Worm (Caenorhabditis elegans): ENCODE results near the gene F13H8.11.

F13H8.11 gene

ce11 chrII:6256024-6256423, 3.8 kb downstream of the F13H8.11 start, which contains the start of gene F13H8.5:
Gene F13H8.5 (minus strand): TSS chrII:6256124.
- TF ChIP-seq tab-1 (GFP tag; IDR thresholded peaks at IDR 0.05) = no peak
- no peak for TF ChIP-seq ztf-23 (GFP tag; IDR thresholded peaks at IDR 0.05)
- no peak for TF ChIP-seq klf-2 (GFP tag; conservative IDR thresholded peaks at IDR 0.05)
- no peak for TF ChIP-seq flt-1 (GFP tag; IDR thresholded peaks at IDR 0.05)
- no peak for TF ChIP-seq cog-1 (tag; optimal IDR thresholded peaks at IDR 0.05)

DNA sequence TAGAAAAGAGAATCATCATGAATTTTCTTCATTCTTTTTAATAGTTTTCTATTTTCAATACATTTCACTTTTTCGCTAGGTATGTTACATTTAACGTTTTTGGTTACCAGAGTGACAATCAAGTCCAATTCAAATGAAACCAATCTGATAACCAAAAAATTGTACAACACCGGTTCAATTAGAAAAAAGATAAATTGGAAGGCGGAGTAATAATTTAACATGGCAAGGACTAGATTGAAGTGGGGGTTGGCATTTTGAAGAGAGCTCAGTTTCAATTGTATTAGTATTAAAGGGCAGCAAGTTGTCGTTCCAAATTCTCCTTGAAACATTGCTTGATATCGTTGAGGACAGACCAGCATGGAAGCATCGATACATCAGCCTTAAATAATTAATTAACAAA, 7.1 kb downstream of the F13H8.11 start:
- no peak for TF ChIP-seq ztf-23 (GFP tag; IDR thresholded peaks at IDR 0.05)
- TF ChIP-seq ztf-29 (GFP tag; IDR thresholded peaks at IDR 0.05) = no peak
- TF ChIP-seq tab-1 (GFP tag; IDR thresholded peaks at IDR 0.05) = no peak
- TF ChIP-seq flt-1 (GFP tag; IDR thresholded peaks at IDR 0.05) = no peak
- no peak for TF ChIP-seq T22C8.4 (GFP tag; IDR thresholded peaks at IDR 0.05)
- no peak for TF ChIP-seq klf-2 (GFP tag; conservative IDR thresholded peaks at IDR 0.05)
- no peak for TF ChIP-seq ref-1 (GFP tag; conservative IDR thresholded peaks at IDR 0.05)
- TF ChIP-seq cog-1 (tag; optimal IDR thresholded peaks at IDR 0.05) = no peak
- TF ChIP-seq med-1 (GFP tag; optimal IDR thresholded peaks at IDR 0.05; ENCODE audit: insufficient read depth) = no peak

DNA sequence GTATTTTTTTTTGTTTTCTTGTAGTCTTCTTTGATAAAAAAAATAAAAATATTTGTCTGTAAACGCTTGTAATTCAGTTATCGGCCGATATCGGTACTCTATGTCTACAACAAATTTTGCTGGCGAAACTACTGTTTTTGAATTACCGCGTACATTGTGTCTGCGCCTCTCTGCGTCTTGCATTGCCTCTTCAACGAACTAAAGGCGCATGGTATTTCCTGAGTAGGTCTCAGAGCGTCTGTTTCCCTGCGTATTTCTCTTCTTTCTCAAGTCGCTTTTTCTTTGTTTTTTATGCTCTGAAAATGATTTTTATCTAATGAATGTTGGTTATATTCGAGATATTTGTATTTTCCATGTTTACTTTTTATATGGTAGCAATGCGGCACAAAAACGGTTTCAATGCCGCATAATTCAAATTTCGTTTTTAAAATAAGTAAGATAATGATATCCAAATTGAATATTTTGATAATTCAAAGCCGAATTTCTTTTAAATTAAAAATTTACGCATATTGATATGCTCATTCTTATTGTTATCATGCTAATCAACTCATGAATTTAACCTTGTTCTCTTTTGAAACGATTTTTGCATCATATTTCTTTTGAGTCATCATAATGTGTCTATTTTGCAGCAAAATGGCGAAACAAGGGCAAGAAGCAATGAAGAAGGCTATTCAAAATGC, 8.9 kb downstream of the F13H8.11 start, which contains the start of gene phb-2:
Gene phb-2, plus strand, starts transcription at position 630 of the 680 bp plus-strand sequence.
- TF ChIP-seq flt-1 (GFP tag; IDR thresholded peaks at IDR 0.05) = 0 out of 2 replicates have a peak, but pooled peaks have one; percentile 51
- no peak for TF ChIP-seq tab-1 (GFP tag; IDR thresholded peaks at IDR 0.05)

ce11 chrII:6248503-6248902, 11.3 kb downstream of the F13H8.11 start:
- no peak; the same call in 1 of the 2 replicates for TF ChIP-seq T22C8.4 (GFP tag; IDR thresholded peaks at IDR 0.05)
- peak; percentile 91 for TF ChIP-seq tab-1 (GFP tag; IDR thresholded peaks at IDR 0.05)
- TF ChIP-seq med-1 (GFP tag; optimal IDR thresholded peaks at IDR 0.05; ENCODE audit: insufficient read depth) = peak; percentile 20
- peak; percentile 90 for TF ChIP-seq ztf-23 (GFP tag; IDR thresholded peaks at IDR 0.05)
- TF ChIP-seq flt-1 (GFP tag; IDR thresholded peaks at IDR 0.05) = peak; percentile 92
- TF ChIP-seq ref-1 (GFP tag; conservative IDR thresholded peaks at IDR 0.05) = peak; percentile 83
- peak; percentile 71 for TF ChIP-seq klf-2 (GFP tag; conservative IDR thresholded peaks at IDR 0.05)
- peak; percentile 43 for TF ChIP-seq cog-1 (tag; optimal IDR thresholded peaks at IDR 0.05)
- peak; percentile 66 for TF ChIP-seq ztf-29 (GFP tag; IDR thresholded peaks at IDR 0.05)

DNA sequence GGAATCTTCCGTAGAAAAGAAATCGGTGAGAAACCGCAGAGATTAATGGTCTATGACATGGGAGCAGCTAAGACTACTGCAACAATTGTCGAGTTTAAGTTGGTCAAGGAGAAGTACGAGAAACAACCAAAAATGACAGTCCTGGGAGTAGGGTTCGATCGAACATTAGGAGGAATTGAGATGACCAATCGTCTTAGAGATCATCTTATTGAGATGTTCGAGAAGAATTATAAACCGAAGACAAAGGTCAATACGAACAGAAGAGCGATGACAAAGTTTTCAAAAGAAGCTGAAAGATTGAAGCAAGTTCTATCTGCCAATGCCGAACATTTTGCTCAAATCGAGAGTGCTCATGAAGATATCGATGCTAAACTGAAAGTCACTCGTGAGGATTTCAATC, 11.8 kb downstream of the F13H8.11 start:
- TF ChIP-seq ref-1 (GFP tag; conservative IDR thresholded peaks at IDR 0.05) = no peak
- no peak for TF ChIP-seq med-1 (GFP tag; optimal IDR thresholded peaks at IDR 0.05; ENCODE audit: insufficient read depth)
- no peak for TF ChIP-seq klf-2 (GFP tag; conservative IDR thresholded peaks at IDR 0.05)
- no peak for TF ChIP-seq T22C8.4 (GFP tag; IDR thresholded peaks at IDR 0.05)
- TF ChIP-seq ztf-29 (GFP tag; IDR thresholded peaks at IDR 0.05) = no peak
- TF ChIP-seq flt-1 (GFP tag; IDR thresholded peaks at IDR 0.05) = no peak
- TF ChIP-seq cog-1 (tag; optimal IDR thresholded peaks at IDR 0.05) = no peak
- TF ChIP-seq ztf-23 (GFP tag; IDR thresholded peaks at IDR 0.05) = no peak
- no peak for TF ChIP-seq tab-1 (GFP tag; IDR thresholded peaks at IDR 0.05)

- TF ChIP-seq cog-1 (tag; optimal IDR thresholded peaks at IDR 0.05) (no peak), med-1 (GFP tag; optimal IDR thresholded peaks at IDR 0.05; ENCODE audit: insufficient read depth) (no peak), klf-2 (GFP tag; conservative IDR thresholded peaks at IDR 0.05) (no peak), T22C8.4 (GFP tag; IDR thresholded peaks at IDR 0.05) (no peak), ref-1 (GFP tag; conservative IDR thresholded peaks at IDR 0.05) (no peak), ztf-29 (GFP tag; IDR thresholded peaks at IDR 0.05) (no peak), flt-1 (GFP tag; IDR thresholded peaks at IDR 0.05) (no peak), ztf-23 (GFP tag; IDR thresholded peaks at IDR 0.05) (no peak), tab-1 (GFP tag; IDR thresholded peaks at IDR 0.05) (no peak)
These were observed 12.8 kb downstream of the F13H8.11 start, which contains the start of gene T24H7.2 for ce11 chrII:6247011-6247410. Gene T24H7.2 (plus strand): TSS chrII:6247311.

- TF ChIP-seq flt-1 (GFP tag; IDR thresholded peaks at IDR 0.05) = no peak
- TF ChIP-seq ref-1 (GFP tag; conservative IDR thresholded peaks at IDR 0.05) = no peak
- TF ChIP-seq T22C8.4 (GFP tag; IDR thresholded peaks at IDR 0.05) = no peak
- no peak for TF ChIP-seq ztf-29 (GFP tag; IDR thresholded peaks at IDR 0.05)
- TF ChIP-seq klf-2 (GFP tag; conservative IDR thresholded peaks at IDR 0.05) = no peak
- no peak for TF ChIP-seq med-1 (GFP tag; optimal IDR thresholded peaks at IDR 0.05; ENCODE audit: insufficient read depth)
- no peak for TF ChIP-seq tab-1 (GFP tag; IDR thresholded peaks at IDR 0.05)
- no peak for TF ChIP-seq ztf-23 (GFP tag; IDR thresholded peaks at IDR 0.05)
- TF ChIP-seq cog-1 (tag; optimal IDR thresholded peaks at IDR 0.05) = no peak
These were observed 13.8 kb downstream of the F13H8.11 start, which contains the start of gene lelo-1 for ce11 chrII:6246054-6246453. Gene lelo-1 (plus strand): TSS chrII:6246354.

DNA sequence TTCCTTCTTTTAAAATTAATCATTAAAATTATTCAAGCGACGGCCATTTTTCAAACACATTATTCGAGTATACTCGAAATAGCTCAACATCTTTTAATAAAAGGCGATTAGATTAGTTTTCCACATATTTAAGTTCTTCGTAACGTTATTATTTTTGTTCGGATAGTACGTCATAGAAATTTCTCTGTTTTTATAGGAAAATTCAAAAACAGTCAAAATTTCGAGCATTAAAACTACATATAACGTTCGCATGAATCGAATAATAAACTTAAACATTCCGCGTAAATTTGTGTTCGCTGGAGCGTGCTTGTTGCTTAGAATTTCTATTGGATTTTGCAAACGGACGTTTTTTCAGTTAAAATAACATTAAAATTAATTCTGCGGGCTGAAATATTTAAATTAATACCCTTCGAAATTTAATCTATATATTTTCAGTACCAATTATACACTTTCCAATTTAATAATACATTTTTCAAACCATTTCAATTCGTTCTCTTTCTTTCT, 14.6 kb downstream of the F13H8.11 start, which contains the start of gene blos-4:
Gene blos-4, plus strand, starts transcription at position 51 of the 504 bp plus-strand sequence.
- TF ChIP-seq ztf-29 (GFP tag; IDR thresholded peaks at IDR 0.05) = no peak
- TF ChIP-seq tab-1 (GFP tag; IDR thresholded peaks at IDR 0.05) = no peak
- TF ChIP-seq klf-2 (GFP tag; conservative IDR thresholded peaks at IDR 0.05) = no peak
- no peak for TF ChIP-seq T22C8.4 (GFP tag; IDR thresholded peaks at IDR 0.05)
- no peak for TF ChIP-seq ref-1 (GFP tag; conservative IDR thresholded peaks at IDR 0.05)
- no peak for TF ChIP-seq flt-1 (GFP tag; IDR thresholded peaks at IDR 0.05)
- TF ChIP-seq ztf-23 (GFP tag; IDR thresholded peaks at IDR 0.05) = no peak
- no peak for TF ChIP-seq cog-1 (tag; optimal IDR thresholded peaks at IDR 0.05)
- no peak for TF ChIP-seq med-1 (GFP tag; optimal IDR thresholded peaks at IDR 0.05; ENCODE audit: insufficient read depth)

- TF ChIP-seq ref-1 (GFP tag; conservative IDR thresholded peaks at IDR 0.05) (no peak), tab-1 (GFP tag; IDR thresholded peaks at IDR 0.05) (no peak), T22C8.4 (GFP tag; IDR thresholded peaks at IDR 0.05) (no peak), ztf-23 (GFP tag; IDR thresholded peaks at IDR 0.05) (no peak), ztf-29 (GFP tag; IDR thresholded peaks at IDR 0.05) (no peak), cog-1 (tag; optimal IDR thresholded peaks at IDR 0.05) (no peak), klf-2 (GFP tag; conservative IDR thresholded peaks at IDR 0.05) (no peak)
These were observed 15.7 kb downstream of the F13H8.11 start, which contains the start of gene tat-4 for ce11 chrII:6244171-6244570. Gene tat-4 (minus strand): TSS chrII:6244287.

All from whole organism, midembryonic.